Fruit fly (Drosophila melanogaster): ENCODE measurements around the gene GILT1.

dm6 chr3R:13371840-13372680, 29.6 kb downstream of the GILT1 start, which contains the start of the genes Lip3 and CG34309:
- no peak for TF ChIP-seq CG7368 (GFP tag; optimal IDR thresholded peaks at IDR 0.05)
- no peak for TF ChIP-seq CG8319 (GFP tag; optimal IDR thresholded peaks at IDR 0.05)
- no peak for TF ChIP-seq CG15336 (GFP tag; IDR thresholded peaks at IDR 0.05)
- TF ChIP-seq lz (GFP tag; optimal IDR thresholded peaks at IDR 0.05): peak; percentile 53
- no peak for TF ChIP-seq CG1621 (tag; optimal IDR thresholded peaks at IDR 0.05)
- no peak for TF ChIP-seq CG16779 (tag; optimal IDR thresholded peaks at IDR 0.05)
- TF ChIP-seq Hr39 (GFP tag; optimal IDR thresholded peaks at IDR 0.05): peak; percentile 39
- TF ChIP-seq eg (GFP tag; IDR thresholded peaks at IDR 0.05): no peak
- TF ChIP-seq OdsH (GFP tag; optimal IDR thresholded peaks at IDR 0.05): peak; percentile 35

All from whole organism, prepupa.